Fruit fly (Drosophila melanogaster) S2 (cell line): ENCODE measurements around the gene CG32240.

Experiments
- CG8478 ChIP-seq: fragments of >200 bp; optimal IDR thresholded peaks from 2 replicates; lab custom pipeline; 2018
- CTCF ChIP-seq, 2 experiments: fragments of >200 bp; optimal IDR thresholded peaks; 2 replicates each; lab custom pipeline; 2018

DNA sequence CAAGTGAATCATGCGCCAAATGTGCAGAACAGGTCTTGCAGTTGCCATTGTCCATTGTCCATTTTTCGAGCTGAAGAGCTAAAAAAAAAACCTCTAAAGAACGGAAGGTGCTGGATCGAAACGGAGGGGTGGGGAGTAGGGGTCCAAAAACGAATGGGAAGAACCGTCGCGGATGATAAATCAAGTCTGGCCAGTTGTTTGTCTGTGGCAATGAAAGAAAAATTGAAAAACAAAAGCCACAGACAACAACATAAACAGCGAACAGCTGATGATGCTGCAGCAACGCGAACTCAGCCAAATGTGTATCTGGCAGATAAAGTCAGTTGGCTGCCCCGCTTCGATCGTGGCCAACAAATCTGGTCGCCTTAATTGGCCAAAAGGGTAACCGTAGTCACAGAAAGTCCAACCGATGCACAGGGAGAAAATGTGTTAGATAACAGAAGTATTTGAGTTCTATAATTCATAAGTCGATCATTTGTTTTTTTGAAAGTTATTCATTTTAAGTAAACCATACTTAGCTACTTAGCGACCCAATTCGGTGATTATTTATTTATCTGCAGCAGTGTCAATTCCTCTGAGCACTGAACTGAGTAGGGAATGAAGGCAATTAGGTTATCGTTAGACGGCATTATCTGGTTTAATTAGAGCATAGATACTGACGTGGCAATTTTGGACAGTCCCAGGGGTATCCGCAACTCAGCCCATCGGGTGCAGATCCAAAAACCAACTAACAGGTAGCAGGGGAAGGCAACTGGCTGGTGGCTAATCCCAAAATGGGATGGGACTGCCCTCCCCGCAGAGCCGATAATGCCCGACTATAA, 27.1 kb upstream of the CG32240 start:
- TF ChIP-seq CTCF (optimal IDR thresholded peaks at IDR 0.05; lab: Kevin White, UChicago) = no peak
- TF ChIP-seq CG8478 (lab: Kevin White, UChicago) = no peak
